Fruit fly (Drosophila melanogaster) whole organism, prepupa: Measurements from ENCODE around the gene dlp.
A peak's percentile ranks its signal among the peaks of the same experiment; 100 is the strongest.

Experiments
- Blimp-1 ChIP-seq: fragments of 200-800 bp; sonication (Bioruptor generic); optimal IDR thresholded peaks from 3 replicates; lab custom pipeline; 2017; ENCODE audit warnings: missing biosample characterization, missing genetic modification characterization, mild to moderate bottlenecking, moderate library complexity, missing genetic modification reagents
- CG11294 ChIP-seq: fragments of 200-800 bp; sonication (Bioruptor generic); IDR thresholded peaks from 2 replicates; pipeline ENCODE4 v1.3.6; 2022; ENCODE audit warnings: missing biosample characterization, missing genetic modification characterization
- CG11762 ChIP-seq: fragments of 200-800 bp; sonication (Bioruptor generic); optimal IDR thresholded peaks from 3 replicates; lab custom pipeline; 2016; ENCODE audit warnings: missing biosample characterization, missing genetic modification characterization; ENCODE audit not compliant: insufficient read depth
- CG11902 ChIP-seq: fragments of 200-800 bp; sonication (Bioruptor generic); optimal IDR thresholded peaks from 3 replicates; lab custom pipeline; 2016; ENCODE audit warnings: missing biosample characterization, missing genetic modification characterization
- CG15336 ChIP-seq: fragments of 200-800 bp; sonication (Bioruptor generic); IDR thresholded peaks from 2 replicates; pipeline ENCODE4 v1.3.6; 2022; ENCODE audit warnings: missing biosample characterization, missing genetic modification characterization
- CG1621 ChIP-seq: fragments of 200-800 bp; sonication (Bioruptor generic); optimal IDR thresholded peaks from 3 replicates; lab custom pipeline; 2018; ENCODE audit warnings: missing biosample characterization, mild to moderate bottlenecking, missing genetic modification characterization
- CG3032 ChIP-seq: fragments of 200-800 bp; optimal IDR thresholded peaks from 2 replicates; lab custom pipeline; 2019; ENCODE audit warnings: missing biosample characterization, mild to moderate bottlenecking, missing genetic modification characterization, moderate library complexity
- CG31627 ChIP-seq: fragments of 200-800 bp; sonication (Bioruptor generic); optimal IDR thresholded peaks from 3 replicates; lab custom pipeline; 2016; ENCODE audit warnings: missing biosample characterization, missing genetic modification characterization
- CG3919 ChIP-seq: fragments of 200-800 bp; sonication (Bioruptor generic); optimal IDR thresholded peaks from 3 replicates; lab custom pipeline; 2016; ENCODE audit warnings: missing biosample characterization, missing genetic modification characterization
- CG6163 ChIP-seq: fragments of 200-800 bp; sonication (Bioruptor generic); IDR thresholded peaks from 3 replicates; pipeline ENCODE4 v1.3.6; 2022; ENCODE audit warnings: missing biosample characterization, missing genetic modification characterization
- CG6808 ChIP-seq: fragments of 200-800 bp; sonication (Bioruptor generic); optimal IDR thresholded peaks from 3 replicates; lab custom pipeline; 2017; ENCODE audit warnings: missing biosample characterization, missing genetic modification characterization, mild to moderate bottlenecking, moderate library complexity, missing genetic modification reagents
- CG6854 ChIP-seq: fragments of 200-800 bp; sonication (Bioruptor generic); optimal IDR thresholded peaks from 2 replicates; lab custom pipeline; 2017; ENCODE audit warnings: missing biosample characterization, mild to moderate bottlenecking, missing genetic modification characterization
- CG7368 ChIP-seq: fragments of 200-800 bp; sonication (Bioruptor generic); optimal IDR thresholded peaks from 3 replicates; lab custom pipeline; 2016; ENCODE audit warnings: missing biosample characterization, missing genetic modification characterization
- CG8319 ChIP-seq: fragments of 200-800 bp; sonication (Bioruptor generic); optimal IDR thresholded peaks from 3 replicates; lab custom pipeline; 2016; ENCODE audit warnings: missing biosample characterization, missing genetic modification characterization
- CG8632 ChIP-seq: fragments of 200-800 bp; sonication (Bioruptor generic); optimal IDR thresholded peaks from 3 replicates; lab custom pipeline; 2016; ENCODE audit warnings: missing biosample characterization, missing genetic modification characterization
- CG9139 ChIP-seq: fragments of 200-800 bp; sonication (Bioruptor generic); optimal IDR thresholded peaks from 3 replicates; lab custom pipeline; 2017; ENCODE audit warnings: missing biosample characterization, mild to moderate bottlenecking, missing genetic modification characterization
- Eip75B ChIP-seq: fragments of 200-800 bp; sonication (Bioruptor generic); optimal IDR thresholded peaks from 3 replicates; lab custom pipeline; 2016; ENCODE audit warnings: missing biosample characterization, missing genetic modification characterization
- Eip78C ChIP-seq: fragments of 200-800 bp; sonication (Bioruptor generic); peaks from one replicate; lab custom pipeline; 2016; ENCODE audit warnings: missing biosample characterization, missing genetic modification characterization
- Eip93F ChIP-seq: fragments of 200-800 bp; sonication (Bioruptor generic); optimal IDR thresholded peaks from 2 replicates; lab custom pipeline; 2016; ENCODE audit warnings: missing biosample characterization, mild to moderate bottlenecking, missing genetic modification characterization
- Ets21C ChIP-seq: fragments of 200-800 bp; sonication (Bioruptor generic); optimal IDR thresholded peaks from 3 replicates; lab custom pipeline; 2016; ENCODE audit warnings: missing biosample characterization, missing genetic modification characterization
- Ets96B ChIP-seq: fragments of 200-800 bp; optimal IDR thresholded peaks from 2 replicates; lab custom pipeline; 2019; ENCODE audit warnings: missing biosample characterization, mild to moderate bottlenecking, missing genetic modification characterization, moderate library complexity
- Gug ChIP-seq: fragments of 200-800 bp; sonication (Bioruptor generic); IDR thresholded peaks from 2 replicates; pipeline ENCODE4 v1.3.6; 2022; ENCODE audit warnings: missing biosample characterization, missing genetic modification characterization
- Hr38 ChIP-seq: sonication (Bioruptor generic); optimal IDR thresholded peaks from 2 replicates; lab custom pipeline; 2016; ENCODE audit warnings: missing biosample characterization, missing genetic modification characterization
- Hr4 ChIP-seq: fragments of 200-800 bp; sonication (Bioruptor generic); optimal IDR thresholded peaks from 3 replicates; lab custom pipeline; 2016; ENCODE audit warnings: missing biosample characterization, missing genetic modification characterization
- Lpt ChIP-seq: fragments of 200-800 bp; sonication (Bioruptor generic); optimal IDR thresholded peaks from 3 replicates; lab custom pipeline; 2016; ENCODE audit warnings: missing biosample characterization, missing genetic modification characterization
- Met ChIP-seq: fragments of 200-800 bp; sonication (Bioruptor generic); optimal IDR thresholded peaks from 3 replicates; lab custom pipeline; 2016; ENCODE audit warnings: missing biosample characterization, missing genetic modification characterization
- OdsH ChIP-seq: fragments of 200-800 bp; sonication (Bioruptor generic); optimal IDR thresholded peaks from 3 replicates; lab custom pipeline; 2016; ENCODE audit warnings: missing biosample characterization, missing genetic modification characterization
- Smox ChIP-seq: fragments of 200-800 bp; sonication (Bioruptor generic); optimal IDR thresholded peaks from 3 replicates; lab custom pipeline; 2016; ENCODE audit warnings: missing biosample characterization, missing genetic modification characterization
- Sox102F ChIP-seq: fragments of 200-800 bp; sonication (Bioruptor generic); optimal IDR thresholded peaks from 2 replicates; lab custom pipeline; 2016; ENCODE audit warnings: missing biosample characterization, mild to moderate bottlenecking, missing genetic modification characterization
- Sox14 ChIP-seq: fragments of 200-800 bp; sonication (Bioruptor generic); optimal IDR thresholded peaks from 3 replicates; lab custom pipeline; 2016; ENCODE audit warnings: missing biosample characterization, missing genetic modification characterization
- Sox15 ChIP-seq: fragments of 200-800 bp; sonication (Bioruptor generic); optimal IDR thresholded peaks from 3 replicates; lab custom pipeline; 2016; ENCODE audit warnings: missing biosample characterization, missing genetic modification characterization
- achi ChIP-seq: fragments of 200-800 bp; sonication (Bioruptor generic); optimal IDR thresholded peaks from 3 replicates; lab custom pipeline; 2016; ENCODE audit warnings: missing biosample characterization, missing genetic modification characterization
- cyc ChIP-seq: fragments of 200-800 bp; sonication (Bioruptor generic); optimal IDR thresholded peaks from 3 replicates; lab custom pipeline; 2016; ENCODE audit warnings: missing biosample characterization, missing genetic modification characterization
- dac ChIP-seq: fragments of 200-800 bp; sonication (Bioruptor generic); optimal IDR thresholded peaks from 2 replicates; lab custom pipeline; 2017; ENCODE audit warnings: missing biosample characterization, mild to moderate bottlenecking, missing genetic modification characterization
- dsx ChIP-seq: fragments of 200-800 bp; optimal IDR thresholded peaks from 3 replicates; lab custom pipeline; 2019; ENCODE audit warnings: missing biosample characterization, mild to moderate bottlenecking, missing genetic modification characterization, moderate library complexity; ENCODE audit not compliant: poor library complexity, severe bottlenecking
- eg ChIP-seq: fragments of 200-800 bp; sonication (Bioruptor generic); IDR thresholded peaks from 3 replicates; pipeline ENCODE4 v1.3.6; 2022; ENCODE audit warnings: missing biosample characterization, missing genetic modification characterization
- esn ChIP-seq: fragments of 200-800 bp; sonication (Bioruptor generic); optimal IDR thresholded peaks from 2 replicates; lab custom pipeline; 2016; ENCODE audit warnings: missing biosample characterization, mild to moderate bottlenecking, missing genetic modification characterization, moderate library complexity
- fd59A ChIP-seq: fragments of 200-800 bp; sonication (Bioruptor generic); optimal IDR thresholded peaks from 2 replicates; lab custom pipeline; 2017; ENCODE audit warnings: missing biosample characterization, mild to moderate bottlenecking, missing genetic modification characterization, missing genetic modification reagents
- fd85E ChIP-seq: fragments of 200-800 bp; sonication (Bioruptor generic); optimal IDR thresholded peaks from 3 replicates; lab custom pipeline; 2016; ENCODE audit warnings: missing biosample characterization, missing genetic modification characterization
- pdm3 ChIP-seq: fragments of 200-800 bp; sonication (Bioruptor generic); optimal IDR thresholded peaks from 3 replicates; lab custom pipeline; 2016; ENCODE audit warnings: missing biosample characterization, missing genetic modification characterization
- salr ChIP-seq, 2 experiments: fragments of 200-800 bp; sonication (Bioruptor generic); optimal IDR thresholded peaks; 3 replicates each; lab custom pipeline; 2016 to 2018; ENCODE audit warnings: missing biosample characterization in 2 of 2, missing genetic modification characterization in 2 of 2, mild to moderate bottlenecking in 1 of 2
- spab ChIP-seq: fragments of 200-800 bp; sonication (Bioruptor generic); optimal IDR thresholded peaks from 2 replicates; lab custom pipeline; 2017; ENCODE audit warnings: missing biosample characterization, mild to moderate bottlenecking, missing genetic modification characterization, missing genetic modification reagents
- ss ChIP-seq, 2 experiments: fragments of 200-800 bp; sonication (Bioruptor generic); optimal IDR thresholded peaks; 2 replicates in 1 of 2; 3 replicates in 1 of 2; lab custom pipeline; 2017 to 2018; ENCODE audit warnings: mild to moderate bottlenecking in 2 of 2, missing biosample characterization in 2 of 2, missing genetic modification characterization in 2 of 2, moderate library complexity in 1 of 2
- svp ChIP-seq: fragments of 200-800 bp; sonication (Bioruptor generic); peaks from one replicate; lab custom pipeline; 2016; ENCODE audit warnings: missing biosample characterization, missing genetic modification characterization
- topi ChIP-seq: fragments of 200-800 bp; sonication (Bioruptor generic); optimal IDR thresholded peaks from 3 replicates; lab custom pipeline; 2016; ENCODE audit warnings: missing biosample characterization, missing genetic modification characterization
- vri ChIP-seq: fragments of 200-800 bp; sonication (Bioruptor generic); optimal IDR thresholded peaks from 3 replicates; lab custom pipeline; 2016; ENCODE audit warnings: missing biosample characterization, mild to moderate bottlenecking, missing genetic modification characterization

Gene dlp

DNA sequence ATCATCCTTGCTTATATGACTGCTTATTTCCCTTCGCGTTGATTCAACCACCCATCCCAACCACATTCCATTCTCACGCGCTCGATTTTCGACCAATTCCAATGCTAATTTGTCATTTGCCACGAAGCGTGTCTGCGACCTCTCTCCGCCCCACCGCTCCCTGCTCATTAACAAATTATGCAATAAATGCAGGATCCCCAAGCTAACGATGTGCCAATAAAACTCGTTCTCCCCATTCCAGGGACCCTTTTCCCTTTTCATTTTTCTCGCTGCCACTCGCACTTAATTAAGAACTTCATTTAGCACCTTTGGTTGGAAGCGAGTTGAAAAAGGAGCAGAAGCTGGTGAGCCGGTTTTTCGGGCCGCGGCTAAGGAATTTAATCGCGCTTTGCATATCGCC, 13.5 kb downstream of the dlp start:
- peak in 1 of 2 experiments; percentile 6 for TF ChIP-seq ss (GFP tag; optimal IDR thresholded peaks at IDR 0.05; lab: Kevin White, UChicago)
- no peak for TF ChIP-seq Hr38 (GFP tag; lab: Kevin White, UChicago)
- peak; percentile 36 for TF ChIP-seq CG6854 (GFP tag; lab: Kevin White, UChicago)
- TF ChIP-seq CG3032 (tag; lab: Kevin White, UChicago): no peak
- TF ChIP-seq Blimp-1 (GFP tag; lab: Kevin White, UChicago): peak; percentile 70
- no peak for TF ChIP-seq CG1621 (tag; lab: Kevin White, UChicago)
- peak; percentile 89 for TF ChIP-seq vri (GFP tag; lab: Kevin White, UChicago)
- peak; percentile 11 for TF ChIP-seq dsx (GFP tag; lab: Kevin White, UChicago)
- peak; percentile 49 for TF ChIP-seq Eip78C (GFP tag; lab: Kevin White, UChicago)
- TF ChIP-seq svp (GFP tag; lab: Kevin White, UChicago): peak; percentile 66
- TF ChIP-seq, all 60 proteins: peak for 7

- peak; percentile 73 for TF ChIP-seq CG3919 (GFP tag; lab: Kevin White, UChicago)
- peak; percentile 47 for TF ChIP-seq Blimp-1 (GFP tag; lab: Kevin White, UChicago)
- TF ChIP-seq CG11294 (GFP tag; lab: Robert Waterston, UW): no peak
- peak; percentile 64 for TF ChIP-seq vri (GFP tag; lab: Kevin White, UChicago)
- peak; percentile 62 for TF ChIP-seq CG6808 (GFP tag; lab: Kevin White, UChicago)
- TF ChIP-seq Ets21C (GFP tag; lab: Kevin White, UChicago): peak; percentile 23
- TF ChIP-seq CG31627 (GFP tag; lab: Kevin White, UChicago): peak; percentile 37
- peak; percentile 77 for TF ChIP-seq esn
- TF ChIP-seq CG8632 (GFP tag; lab: Kevin White, UChicago): peak; percentile 49
- TF ChIP-seq Eip78C (GFP tag; lab: Kevin White, UChicago): peak; percentile 94
- TF ChIP-seq svp (GFP tag; lab: Kevin White, UChicago): peak; percentile 84
- peak; percentile 23 for TF ChIP-seq CG11902 (GFP tag; lab: Kevin White, UChicago)
- TF ChIP-seq dac: no peak
- peak; percentile 71 for TF ChIP-seq topi
- peak; percentile 53 for TF ChIP-seq cyc
- peak; percentile 53 for TF ChIP-seq Eip75B (GFP tag; lab: Kevin White, UChicago)
- TF ChIP-seq fd59A (GFP tag; lab: Kevin White, UChicago): peak; percentile 65
- TF ChIP-seq Hr38 (GFP tag; lab: Kevin White, UChicago): no peak
- peak; percentile 59 for TF ChIP-seq Sox102F (GFP tag; lab: Kevin White, UChicago)
- TF ChIP-seq spab (GFP tag; lab: Kevin White, UChicago): peak; percentile 42
- TF ChIP-seq CG11762 (GFP tag; lab: Kevin White, UChicago): peak; percentile 9
- TF ChIP-seq Ets96B (tag; lab: Kevin White, UChicago): peak; percentile 86
- TF ChIP-seq CG6163 (GFP tag; lab: Robert Waterston, UW): peak; percentile 83
- peak; percentile 48 for TF ChIP-seq Eip93F (GFP tag; lab: Kevin White, UChicago)
- TF ChIP-seq dsx (GFP tag; lab: Kevin White, UChicago): peak; percentile 78
- TF ChIP-seq fd85E (GFP tag; lab: Kevin White, UChicago): no peak
- peak; percentile 49 for TF ChIP-seq pdm3 (GFP tag; lab: Kevin White, UChicago)
- peak; percentile 48 for TF ChIP-seq Sox14 (GFP tag; lab: Kevin White, UChicago)
- peak; percentile 43 for TF ChIP-seq Hr4
- TF ChIP-seq CG9139: peak; percentile 41
- peak; percentile 57 for TF ChIP-seq Lpt (GFP tag; lab: Kevin White, UChicago)
- TF ChIP-seq Met: peak; percentile 71
- peak; percentile 64 for TF ChIP-seq Gug (GFP tag; lab: Robert Waterston, UW)
- peak; percentile 57; the same call in 2 of the 3 replicates for TF ChIP-seq eg
- no peak for TF ChIP-seq CG6854 (GFP tag; lab: Kevin White, UChicago)
- TF ChIP-seq Smox (GFP tag; lab: Kevin White, UChicago): peak; percentile 67
- TF ChIP-seq CG7368: peak; percentile 36
- peak; percentile 72 for TF ChIP-seq OdsH
- peak; percentile 57 for TF ChIP-seq CG1621 (tag; lab: Kevin White, UChicago)
- TF ChIP-seq salr (GFP tag; optimal IDR thresholded peaks at IDR 0.05; lab: Kevin White, UChicago): peak in 1 of 2 experiments; percentile 59
- TF ChIP-seq CG15336 (GFP tag; lab: Robert Waterston, UW): peak; percentile 83
- peak; percentile 77 for TF ChIP-seq ss (GFP tag; optimal IDR thresholded peaks at IDR 0.05; lab: Kevin White, UChicago)
- TF ChIP-seq achi (GFP tag; lab: Kevin White, UChicago): peak; percentile 79
- no peak for TF ChIP-seq CG8319
- TF ChIP-seq Sox15 (GFP tag; lab: Kevin White, UChicago): peak; percentile 5
Observed at dm6 chr3L:14647210-14647869, 14.9 kb downstream of the dlp start.
